Worm (Caenorhabditis elegans): Measurements from ENCODE around the gene C04H4.1.

- TF ChIP-seq ama-1 (optimal IDR thresholded peaks at IDR 0.05): no peak
- TF ChIP-seq tra-4 (tag; optimal IDR thresholded peaks at IDR 0.05): no peak
- TF ChIP-seq tbx-37 (GFP tag; conservative IDR thresholded peaks at IDR 0.05): no peak
- no peak for TF ChIP-seq hmg-4 (GFP tag; optimal IDR thresholded peaks at IDR 0.05)
- TF ChIP-seq aly-1 (tag; optimal IDR thresholded peaks at IDR 0.05): no peak
These were observed 38.5 kb upstream of the C04H4.1 start for ce11 chrII:7920178-7920577.

Data from whole organism, early embryonic.